Worm (Caenorhabditis elegans) whole organism, L3 larva: ENCODE results near the gene srj-5.
A peak's percentile ranks its signal among the peaks of the same experiment; 100 is the strongest.

ENCODE experiments used
- ZK546.5 ChIP-seq: sonication (generic microtip); optimal IDR thresholded peaks from 2 replicates; lab custom pipeline; 2017; ENCODE audit warnings: missing biosample characterization, missing genetic modification characterization
- ama-1 ChIP-seq: fragments of 150-350 bp; optimal IDR thresholded peaks from 2 replicates; lab custom pipeline; 2018
- ceh-16 ChIP-seq: sonication (generic microtip); optimal IDR thresholded peaks from 2 replicates; lab custom pipeline; 2017; ENCODE audit warnings: missing biosample characterization, missing genetic modification characterization
- ceh-28 ChIP-seq: fragments of 150-350 bp; optimal IDR thresholded peaks from 2 replicates; lab custom pipeline; 2014; ENCODE audit warnings: missing biosample characterization, missing genetic modification reagents, missing genetic modification characterization
- ceh-82 ChIP-seq: fragments of 150-350 bp; optimal IDR thresholded peaks from 2 replicates; lab custom pipeline; 2014; ENCODE audit warnings: missing biosample characterization, missing genetic modification characterization
- ceh-9 ChIP-seq: sonication (generic microtip); optimal IDR thresholded peaks from 2 replicates; lab custom pipeline; 2018; ENCODE audit warnings: missing biosample characterization, missing genetic modification characterization
- daf-12 ChIP-seq: fragments of 150-350 bp; optimal IDR thresholded peaks from 2 replicates; lab custom pipeline; 2014; ENCODE audit warnings: missing biosample characterization, missing genetic modification reagents, missing genetic modification characterization
- egl-27 ChIP-seq: sonication (generic microtip); optimal IDR thresholded peaks from 4 replicates; lab custom pipeline; 2017; ENCODE audit warnings: missing biosample characterization, missing genetic modification reagents, missing genetic modification characterization
- egl-5 ChIP-seq: fragments of 150-350 bp; optimal IDR thresholded peaks from 2 replicates; lab custom pipeline; 2017; ENCODE audit warnings: missing biosample characterization, missing genetic modification reagents, missing genetic modification characterization, inconsistent platforms
- elt-2 ChIP-seq: sonication (generic microtip); optimal IDR thresholded peaks from 2 replicates; lab custom pipeline; 2016; ENCODE audit warnings: missing genetic modification reagents, mild to moderate bottlenecking, missing genetic modification characterization, missing compliant biosample characterization
- elt-3 ChIP-seq, 3 experiments: fragments of 150-350 bp in 1 of 3; sonication (generic microtip) in 2 of 3; optimal IDR thresholded peaks; 2 replicates in 2 of 3; 4 replicates in 1 of 3; lab custom pipeline; 2014 to 2017; ENCODE audit warnings: missing biosample characterization in 3 of 3, missing genetic modification characterization in 3 of 3
- eor-1 ChIP-seq, 2 experiments: fragments of 150-350 bp; optimal IDR thresholded peaks; 2 replicates each; lab custom pipeline; 2014 to 2018; ENCODE audit warnings: missing biosample characterization in 2 of 2, missing genetic modification characterization in 2 of 2
- fkh-2 ChIP-seq: fragments of 150-350 bp; optimal IDR thresholded peaks from 2 replicates; lab custom pipeline; 2014; ENCODE audit warnings: missing biosample characterization, missing genetic modification reagents, missing genetic modification characterization
- hmg-11 ChIP-seq: sonication (generic microtip); optimal IDR thresholded peaks from 2 replicates; lab custom pipeline; 2016; ENCODE audit warnings: missing genetic modification characterization, missing compliant biosample characterization
- lin-39 ChIP-seq: fragments of 150-350 bp; optimal IDR thresholded peaks from 2 replicates; lab custom pipeline; 2018; ENCODE audit warnings: missing biosample characterization, missing genetic modification reagents, missing genetic modification characterization
- mdl-1 ChIP-seq: fragments of 150-350 bp; optimal IDR thresholded peaks from 2 replicates; lab custom pipeline; 2014; ENCODE audit warnings: missing biosample characterization, missing genetic modification characterization
- nhr-11 ChIP-seq: fragments of 150-350 bp; optimal IDR thresholded peaks from 2 replicates; lab custom pipeline; 2014; ENCODE audit warnings: missing biosample characterization, missing genetic modification characterization
- nhr-12 ChIP-seq: fragments of 150-350 bp; optimal IDR thresholded peaks from 2 replicates; lab custom pipeline; 2014; ENCODE audit warnings: missing biosample characterization, missing genetic modification characterization
- nhr-23 ChIP-seq: fragments of 150-350 bp; optimal IDR thresholded peaks from 2 replicates; lab custom pipeline; 2014; ENCODE audit warnings: missing biosample characterization, missing genetic modification reagents, missing genetic modification characterization
- nhr-237 ChIP-seq: fragments of 150-350 bp; optimal IDR thresholded peaks from 2 replicates; lab custom pipeline; 2014; ENCODE audit warnings: missing biosample characterization, missing genetic modification characterization
- nhr-25 ChIP-seq: sonication (generic microtip); optimal IDR thresholded peaks from 2 replicates; lab custom pipeline; 2017; ENCODE audit warnings: missing biosample characterization, missing genetic modification characterization
- nhr-28 ChIP-seq: fragments of 150-350 bp; optimal IDR thresholded peaks from 2 replicates; lab custom pipeline; 2014; ENCODE audit warnings: missing biosample characterization, missing genetic modification characterization
- nhr-43 ChIP-seq: sonication (generic microtip); optimal IDR thresholded peaks from 2 replicates; lab custom pipeline; 2016; ENCODE audit warnings: mild to moderate bottlenecking, missing genetic modification characterization, missing compliant biosample characterization; ENCODE audit not compliant: poor library complexity, severe bottlenecking
- nhr-76 ChIP-seq: fragments of 150-350 bp; sonication (generic microtip); optimal IDR thresholded peaks from 5 replicates; lab custom pipeline; 2014; ENCODE audit warnings: missing biosample characterization, missing genetic modification characterization
- nhr-77 ChIP-seq: fragments of 150-350 bp; optimal IDR thresholded peaks from 2 replicates; lab custom pipeline; 2014; ENCODE audit warnings: missing biosample characterization, missing genetic modification characterization
- pha-4 ChIP-seq: fragments of 150-350 bp; optimal IDR thresholded peaks from 2 replicates; lab custom pipeline; 2014; ENCODE audit warnings: missing biosample characterization, missing genetic modification reagents, missing genetic modification characterization
- pqm-1 ChIP-seq: fragments of 150-350 bp; optimal IDR thresholded peaks from 2 replicates; lab custom pipeline; 2017; ENCODE audit warnings: missing biosample characterization, missing genetic modification characterization, inconsistent platforms
- sea-2 ChIP-seq: fragments of 150-350 bp; sonication (generic microtip); optimal IDR thresholded peaks from 4 replicates; lab custom pipeline; 2014; ENCODE audit warnings: missing biosample characterization, missing genetic modification reagents, missing genetic modification characterization
- skn-1 ChIP-seq: fragments of 150-350 bp; optimal IDR thresholded peaks from 2 replicates; lab custom pipeline; 2014; ENCODE audit warnings: missing biosample characterization, missing genetic modification characterization
- snpc-4 ChIP-seq: fragments of 150-350 bp; optimal IDR thresholded peaks from 2 replicates; lab custom pipeline; 2014; ENCODE audit warnings: missing biosample characterization, missing genetic modification characterization
- tbx-2 ChIP-seq: sonication (generic microtip); optimal IDR thresholded peaks from 2 replicates; lab custom pipeline; 2016; ENCODE audit warnings: mild to moderate bottlenecking, missing genetic modification characterization, missing compliant biosample characterization
- unc-39 ChIP-seq: sonication (generic microtip); optimal IDR thresholded peaks from 4 replicates; lab custom pipeline; 2017; ENCODE audit warnings: missing biosample characterization, missing genetic modification characterization
- zag-1 ChIP-seq: fragments of 150-350 bp; optimal IDR thresholded peaks from 2 replicates; lab custom pipeline; 2014; ENCODE audit warnings: missing biosample characterization, missing genetic modification characterization
- ztf-4 ChIP-seq: fragments of 150-350 bp; optimal IDR thresholded peaks from 2 replicates; lab custom pipeline; 2014; ENCODE audit warnings: missing biosample characterization, missing genetic modification characterization

The srj-5 gene

ce11 chrV:676090-676489, 23.2 kb upstream of the srj-5 start:
- TF ChIP-seq snpc-4 (tag; lab: Kevin White, UChicago): peak; percentile 24
- TF ChIP-seq egl-27 (tag; lab: Kevin White, UChicago): no peak

ce11 chrV:674213-674612, 21.4 kb upstream of the srj-5 start, which contains the start of gene sru-25:
TSS of gene sru-25 (minus strand) at chrV:674313.
- TF ChIP-seq nhr-23 (tag; lab: Kevin White, UChicago) (no peak), nhr-77 (tag; lab: Kevin White, UChicago) (no peak), skn-1 (tag; lab: Kevin White, UChicago) (no peak), ama-1 (lab: Kevin White, UChicago) (no peak), egl-5 (tag; lab: Kevin White, UChicago) (no peak), unc-39 (tag; lab: Kevin White, UChicago) (no peak), sea-2 (GFP tag; lab: Kevin White, UChicago) (no peak), hmg-11 (tag; lab: Kevin White, UChicago) (no peak)

- TF ChIP-seq ceh-16 (tag; lab: Kevin White, UChicago): no peak
- TF ChIP-seq egl-27 (tag; lab: Kevin White, UChicago): no peak
These were observed 18.5 kb upstream of the srj-5 start, which contains the start of gene sru-24 for ce11 chrV:671342-671741. TSS of gene sru-24 (minus strand) at chrV:671442.

- TF ChIP-seq elt-2 (tag; lab: Kevin White, UChicago) (peak; percentile 50), tbx-2 (tag; lab: Kevin White, UChicago) (no peak), pqm-1 (tag; lab: Kevin White, UChicago) (peak; percentile 16)
- TF ChIP-seq, all 47 proteins: peak for 2
These were observed 14.6 kb upstream of the srj-5 start, which contains the start of gene nhr-180 for ce11 chrV:667459-667858. TSS of gene nhr-180 (minus strand) at chrV:667510.

- TF ChIP-seq sea-2 (GFP tag; lab: Kevin White, UChicago) (no peak), nhr-76 (tag; lab: Kevin White, UChicago) (no peak), ztf-4 (tag; lab: Kevin White, UChicago) (no peak), nhr-25 (tag; lab: Kevin White, UChicago) (no peak), ceh-9 (tag; lab: Kevin White, UChicago) (no peak), ceh-28 (no peak), nhr-23 (tag; lab: Kevin White, UChicago) (no peak), nhr-12 (no peak), zag-1 (tag; lab: Kevin White, UChicago) (no peak), hmg-11 (tag; lab: Kevin White, UChicago) (no peak), ZK546.5 (tag; lab: Kevin White, UChicago) (no peak), elt-3 (tag; optimal IDR thresholded peaks at IDR 0.05; lab: Kevin White, UChicago) (no peak), ama-1 (lab: Kevin White, UChicago) (no peak), pha-4 (tag; lab: Kevin White, UChicago) (no peak), daf-12 (tag; lab: Kevin White, UChicago) (no peak), nhr-43 (tag; lab: Kevin White, UChicago) (no peak), lin-39 (tag; lab: Kevin White, UChicago) (no peak), nhr-237 (tag; lab: Kevin White, UChicago) (no peak), fkh-2 (tag; lab: Kevin White, UChicago) (no peak), eor-1 (tag; optimal IDR thresholded peaks at IDR 0.05; lab: Kevin White, UChicago) (no peak)
- TF ChIP-seq, all 47 proteins: peak for 0
These were observed 11.6 kb upstream of the srj-5 start, which contains the start of the genes F31F4.11 and srh-266 for ce11 chrV:664337-664847. TSS of gene F31F4.11 (minus strand) at chrV:664437. TSS of gene srh-266 (plus strand) at chrV:664797.

- TF ChIP-seq eor-1 (tag; optimal IDR thresholded peaks at IDR 0.05; lab: Kevin White, UChicago): no peak
- no peak for TF ChIP-seq hmg-11 (tag; lab: Kevin White, UChicago)
- TF ChIP-seq skn-1 (tag; lab: Kevin White, UChicago): no peak
- no peak for TF ChIP-seq egl-5 (tag; lab: Kevin White, UChicago)
- TF ChIP-seq mdl-1: no peak
- TF ChIP-seq ama-1 (lab: Kevin White, UChicago): no peak
- TF ChIP-seq ceh-16 (tag; lab: Kevin White, UChicago): no peak
- TF ChIP-seq nhr-28 (tag; lab: Kevin White, UChicago): no peak
- TF ChIP-seq nhr-11 (tag; lab: Kevin White, UChicago): no peak
- TF ChIP-seq zag-1 (tag; lab: Kevin White, UChicago): no peak
- no peak for TF ChIP-seq ceh-82 (tag; lab: Kevin White, UChicago)
- TF ChIP-seq, all 47 proteins: peak for 0
These were observed 7.4 kb upstream of the srj-5 start, which contains the start of gene F31F4.17 for ce11 chrV:660210-660609. TSS of gene F31F4.17 (minus strand) at chrV:660310.
